Worm (Caenorhabditis elegans): Measurements from ENCODE around the gene T24D5.1.

DNA sequence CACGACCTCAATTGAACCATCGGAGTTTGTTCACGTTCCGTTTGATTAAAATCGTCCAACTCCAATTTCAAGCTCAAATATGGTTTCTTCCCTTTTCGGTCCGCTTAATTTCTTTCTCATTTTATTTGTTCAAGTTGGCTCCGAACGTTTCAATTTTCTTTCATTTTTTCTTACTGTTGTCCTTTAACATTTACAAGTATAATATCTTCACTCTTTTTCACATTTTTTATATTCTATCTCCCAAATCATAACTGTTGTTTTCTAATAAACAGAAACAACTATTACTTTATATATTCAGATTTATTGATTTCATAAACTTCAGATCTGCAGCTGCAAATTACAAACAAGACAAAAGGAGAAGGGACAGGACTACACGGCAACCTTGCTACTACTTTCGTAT, 8.9 kb downstream of the T24D5.1 start:
- TF ChIP-seq med-1 (GFP tag; optimal IDR thresholded peaks at IDR 0.05; ENCODE audit: insufficient read depth) (no peak), klf-2 (GFP tag; conservative IDR thresholded peaks at IDR 0.05) (no peak), T22C8.4 (GFP tag; IDR thresholded peaks at IDR 0.05) (no peak), ztf-29 (GFP tag; IDR thresholded peaks at IDR 0.05) (no peak), flt-1 (GFP tag; IDR thresholded peaks at IDR 0.05) (no peak), ref-1 (GFP tag; conservative IDR thresholded peaks at IDR 0.05) (no peak), cog-1 (tag; optimal IDR thresholded peaks at IDR 0.05) (no peak), tab-1 (GFP tag; IDR thresholded peaks at IDR 0.05) (no peak)

Measured in whole organism, midembryonic.